Fruit fly (Drosophila melanogaster) whole organism, larva: Measurements from ENCODE around the gene CG3529.

Source experiments
- noc ChIP-seq: fragments of 200-800 bp; sonication (Bioruptor generic); optimal IDR thresholded peaks from 3 replicates; lab custom pipeline; 2019; ENCODE audit warnings: missing biosample characterization, mild to moderate bottlenecking, missing genetic modification characterization, moderate library complexity

CG3529 gene

dm6 chr3L:9446731-9447238 lies at the start of gene CG3529:
CG3529 (plus strand) TSS chr3L:9446864.
- TF ChIP-seq noc = peak; percentile 11

dm6 chr3L:9397156-9397555 lies 49.5 kb upstream of the CG3529 start:
- peak; percentile 89 for TF ChIP-seq noc

dm6 chr3L:9398028-9398427 lies 48.6 kb upstream of the CG3529 start:
- no peak for TF ChIP-seq noc

dm6 chr3L:9398435-9398981 lies 48.2 kb upstream of the CG3529 start:
- no peak for TF ChIP-seq noc

- peak; percentile 16 for TF ChIP-seq noc
Measured at dm6 chr3L:9399013-9399750, 47.5 kb upstream of the CG3529 start, which contains the start of gene CG4080. CG4080 (minus strand) TSS chr3L:9399227.

dm6 chr3L:9399855-9400254 lies 46.8 kb upstream of the CG3529 start:
- TF ChIP-seq noc = no peak

dm6 chr3L:9400697-9401353 lies 45.8 kb upstream of the CG3529 start:
- TF ChIP-seq noc = no peak

- no peak for TF ChIP-seq noc
Measured at dm6 chr3L:9401354-9402156, 45.1 kb upstream of the CG3529 start.

- TF ChIP-seq noc = no peak
Measured at dm6 chr3L:9402157-9402890, 44.3 kb upstream of the CG3529 start, which contains the start of gene eIF4E1. eIF4E1 (minus strand) TSS chr3L:9402460.

- no peak for TF ChIP-seq noc
Measured at dm6 chr3L:9404497-9404896, 42.2 kb upstream of the CG3529 start, which contains the start of gene Cpr67B. Cpr67B (plus strand) TSS chr3L:9404797.

dm6 chr3L:9410030-9410589 lies 36.6 kb upstream of the CG3529 start:
- no peak for TF ChIP-seq noc

- peak; percentile 82 for TF ChIP-seq noc
Measured at dm6 chr3L:9410754-9411423, 35.8 kb upstream of the CG3529 start, which contains the start of the genes CG4022 and Cpsf5. CG4022 (minus strand) TSS chr3L:9410832. Cpsf5 (plus strand) TSS chr3L:9411038.

dm6 chr3L:9417288-9417687 lies 29.4 kb upstream of the CG3529 start, which contains the start of gene CG3982:
CG3982 (minus strand) TSS chr3L:9417388.
- TF ChIP-seq noc = no peak

- TF ChIP-seq noc = no peak
Measured at dm6 chr3L:9419328-9419727, 27.3 kb upstream of the CG3529 start.
